Fruit fly (Drosophila melanogaster) whole organism, embryonic: Measurements from ENCODE around the gene CG7903.

Source experiments
- Ada2b ChIP-seq: fragments of 200-800 bp; sonication (Bioruptor generic); IDR thresholded peaks from 2 replicates; pipeline ENCODE4 v1.3.6; 2022; ENCODE audit warnings: missing biosample characterization, missing genetic modification characterization
- Bdp1 ChIP-seq: fragments of 200-800 bp; sonication (Bioruptor generic); optimal IDR thresholded peaks from 3 replicates; lab custom pipeline; 2016; ENCODE audit warnings: missing biosample characterization, missing genetic modification characterization
- CG10654 ChIP-seq: fragments of 200-800 bp; sonication (Bioruptor generic); optimal IDR thresholded peaks from 2 replicates; lab custom pipeline; 2016; ENCODE audit warnings: missing biosample characterization, missing genetic modification characterization
- CG12155 ChIP-seq: fragments of 200-800 bp; sonication (Bioruptor generic); optimal IDR thresholded peaks from 3 replicates; lab custom pipeline; 2016; ENCODE audit warnings: missing biosample characterization, missing genetic modification characterization
- CG13296 ChIP-seq: fragments of 200-800 bp; sonication (Bioruptor generic); optimal IDR thresholded peaks from 3 replicates; lab custom pipeline; 2018; ENCODE audit warnings: missing biosample characterization, mild to moderate bottlenecking, missing genetic modification characterization
- CG14014 ChIP-seq: fragments of 200-800 bp; sonication (Bioruptor generic); IDR thresholded peaks from 2 replicates; pipeline ENCODE4 v1.3.6; 2022; ENCODE audit warnings: missing biosample characterization, missing genetic modification characterization
- CG15514 ChIP-seq: fragments of 200-800 bp; sonication (Bioruptor generic); optimal IDR thresholded peaks from 3 replicates; lab custom pipeline; 2017; ENCODE audit warnings: missing biosample characterization, missing genetic modification characterization, mild to moderate bottlenecking, moderate library complexity, missing genetic modification reagents
- CG17328 ChIP-seq: fragments of 200-800 bp; sonication (Bioruptor generic); IDR thresholded peaks from 2 replicates; pipeline ENCODE4 v1.3.6; 2022; ENCODE audit warnings: missing biosample characterization, missing genetic modification characterization
- CG17802 ChIP-seq: fragments of 200-800 bp; sonication (Bioruptor generic); optimal IDR thresholded peaks from 2 replicates; lab custom pipeline; 2018; ENCODE audit warnings: missing biosample characterization, mild to moderate bottlenecking, missing genetic modification characterization, moderate library complexity
- CG2199 ChIP-seq: fragments of 200-800 bp; sonication (Bioruptor generic); IDR thresholded peaks from 3 replicates; pipeline ENCODE4 v1.3.6; 2022; ENCODE audit warnings: missing biosample characterization, missing genetic modification characterization
- CG32767 ChIP-seq: fragments of 200-800 bp; sonication (Bioruptor generic); IDR thresholded peaks from 2 replicates; pipeline ENCODE4 v1.3.6; 2022; ENCODE audit warnings: missing biosample characterization, missing genetic modification characterization
- CG3407 ChIP-seq: fragments of 200-800 bp; sonication (Bioruptor generic); optimal IDR thresholded peaks from 2 replicates; lab custom pipeline; 2018; ENCODE audit warnings: missing biosample characterization, mild to moderate bottlenecking, missing genetic modification characterization
- CG3995 ChIP-seq: fragments of 200-800 bp; sonication (Bioruptor generic); optimal IDR thresholded peaks from 3 replicates; lab custom pipeline; 2016; ENCODE audit warnings: missing biosample characterization, missing genetic modification characterization
- CG7556 ChIP-seq: fragments of 200-800 bp; sonication (Bioruptor generic); optimal IDR thresholded peaks from 2 replicates; lab custom pipeline; 2017; ENCODE audit warnings: missing biosample characterization, mild to moderate bottlenecking, missing genetic modification characterization
- CG8359 ChIP-seq: fragments of 200-800 bp; sonication (Bioruptor generic); optimal IDR thresholded peaks from 2 replicates; lab custom pipeline; 2017; ENCODE audit warnings: missing biosample characterization, mild to moderate bottlenecking, missing genetic modification characterization, borderline replicate concordance
- CG9817 ChIP-seq: fragments of 200-800 bp; sonication (Bioruptor generic); optimal IDR thresholded peaks from 2 replicates; lab custom pipeline; 2018; ENCODE audit warnings: missing biosample characterization, mild to moderate bottlenecking, missing genetic modification characterization, moderate library complexity
- Dll ChIP-seq: fragments of 200-800 bp; sonication (Bioruptor generic); IDR thresholded peaks from 4 replicates; pipeline ENCODE4 v1.3.6; 2022; ENCODE audit warnings: missing biosample characterization, missing genetic modification characterization; ENCODE audit not compliant: partially characterized antibody
- Fer1 ChIP-seq: fragments of 200-800 bp; sonication (Bioruptor generic); optimal IDR thresholded peaks from 2 replicates; lab custom pipeline; 2017; ENCODE audit warnings: missing biosample characterization, mild to moderate bottlenecking, missing genetic modification characterization
- H15 ChIP-seq: fragments of 200-800 bp; sonication (Bioruptor generic); IDR thresholded peaks from 3 replicates; pipeline ENCODE4 v1.3.6; 2022; ENCODE audit warnings: missing biosample characterization, missing genetic modification characterization
- HLH3B ChIP-seq: fragments of 200-800 bp; sonication (Bioruptor generic); IDR thresholded peaks from 2 replicates; pipeline ENCODE4 v1.3.6; 2022; ENCODE audit warnings: missing biosample characterization, missing genetic modification characterization
- HLH54F ChIP-seq: fragments of 200-800 bp; sonication (Bioruptor generic); optimal IDR thresholded peaks from 3 replicates; lab custom pipeline; 2016; ENCODE audit warnings: missing biosample characterization, missing genetic modification characterization
- Hand ChIP-seq: fragments of 200-800 bp; sonication (Bioruptor generic); optimal IDR thresholded peaks from 2 replicates; lab custom pipeline; 2017; ENCODE audit warnings: mild to moderate bottlenecking, missing biosample characterization, missing genetic modification reagents, missing genetic modification characterization
- Jarid2 ChIP-seq: fragments of 200-800 bp; sonication (Bioruptor generic); optimal IDR thresholded peaks from 3 replicates; lab custom pipeline; 2017; ENCODE audit warnings: mild to moderate bottlenecking, missing biosample characterization, missing genetic modification reagents, missing genetic modification characterization
- Med ChIP-seq: fragments of 200-800 bp; sonication (Bioruptor generic); peaks from one replicate; lab custom pipeline; 2016; ENCODE audit warnings: missing biosample characterization, missing genetic modification characterization, mild to moderate bottlenecking, inconsistent platforms, moderate library complexity
- Meics ChIP-seq: fragments of 200-800 bp; sonication (Bioruptor generic); optimal IDR thresholded peaks from 2 replicates; lab custom pipeline; 2017; ENCODE audit warnings: missing biosample characterization, mild to moderate bottlenecking, missing genetic modification characterization
- Oaz ChIP-seq: fragments of 200-800 bp; sonication (Bioruptor generic); IDR thresholded peaks from 2 replicates; pipeline ENCODE4 v1.3.6; 2022; ENCODE audit warnings: missing biosample characterization, missing genetic modification characterization
- Sin3A ChIP-seq: fragments of >200 bp; optimal IDR thresholded peaks from 2 replicates; lab custom pipeline; 2018
- aop ChIP-seq: fragments of 200-800 bp; sonication (Bioruptor generic); IDR thresholded peaks from 2 replicates; pipeline ENCODE4 v1.3.6; 2022; ENCODE audit warnings: missing biosample characterization, missing genetic modification characterization
- ara ChIP-seq: fragments of 200-800 bp; sonication (Bioruptor generic); IDR thresholded peaks from 2 replicates; pipeline ENCODE4 v1.3.6; 2022; ENCODE audit warnings: missing biosample characterization, missing genetic modification characterization
- bbx ChIP-seq: fragments of 200-800 bp; sonication (Bioruptor generic); IDR thresholded peaks from 2 replicates; pipeline ENCODE4 v1.3.6; 2022; ENCODE audit warnings: missing biosample characterization, missing genetic modification characterization; ENCODE audit not compliant: partially characterized antibody
- corto ChIP-seq: fragments of 200-800 bp; sonication (Bioruptor generic); optimal IDR thresholded peaks from 2 replicates; lab custom pipeline; 2016; ENCODE audit warnings: missing biosample characterization, mild to moderate bottlenecking, missing genetic modification characterization, moderate library complexity
- crol ChIP-seq: fragments of 200-800 bp; sonication (Bioruptor generic); IDR thresholded peaks from 2 replicates; pipeline ENCODE4 v1.3.6; 2022; ENCODE audit warnings: missing biosample characterization, missing genetic modification characterization
- cwo ChIP-seq: fragments of 200-800 bp; sonication (Bioruptor generic); optimal IDR thresholded peaks from 3 replicates; lab custom pipeline; 2017; ENCODE audit warnings: missing biosample characterization, missing genetic modification characterization, mild to moderate bottlenecking, moderate library complexity, missing genetic modification reagents
- fd96Cb ChIP-seq: fragments of 200-800 bp; sonication (Bioruptor generic); optimal IDR thresholded peaks from 2 replicates; lab custom pipeline; 2018; ENCODE audit warnings: missing biosample characterization, mild to moderate bottlenecking, missing genetic modification characterization, moderate library complexity
- fru ChIP-seq: fragments of >200 bp; optimal IDR thresholded peaks from 2 replicates; lab custom pipeline; 2017
- gem ChIP-seq: fragments of 200-800 bp; sonication (Bioruptor generic); optimal IDR thresholded peaks from 2 replicates; lab custom pipeline; 2019; ENCODE audit warnings: missing biosample characterization, mild to moderate bottlenecking, missing genetic modification characterization, moderate library complexity
- gsb ChIP-seq: fragments of 200-800 bp; sonication (Bioruptor generic); IDR thresholded peaks from 2 replicates; pipeline ENCODE4 v1.3.6; 2022; ENCODE audit warnings: missing biosample characterization, missing genetic modification characterization
- ham ChIP-seq: fragments of 200-800 bp; sonication (Bioruptor generic); IDR thresholded peaks from 2 replicates; pipeline ENCODE4 v1.3.6; 2022; ENCODE audit warnings: missing biosample characterization, missing genetic modification characterization
- jing ChIP-seq: fragments of 200-800 bp; sonication (Bioruptor generic); optimal IDR thresholded peaks from 2 replicates; lab custom pipeline; 2018; ENCODE audit warnings: missing biosample characterization, mild to moderate bottlenecking, missing genetic modification characterization
- lilli ChIP-seq: fragments of 200-800 bp; sonication (Bioruptor generic); optimal IDR thresholded peaks from 3 replicates; lab custom pipeline; 2016; ENCODE audit warnings: missing biosample characterization, missing genetic modification characterization
- p53 ChIP-seq: fragments of 200-800 bp; sonication (Bioruptor generic); optimal IDR thresholded peaks from 2 replicates; lab custom pipeline; 2016; ENCODE audit warnings: missing biosample characterization, missing genetic modification characterization
- rib ChIP-seq: fragments of 200-800 bp; sonication (Bioruptor generic); IDR thresholded peaks from 2 replicates; pipeline ENCODE4 v1.3.6; 2022; ENCODE audit warnings: missing biosample characterization, missing genetic modification characterization
- sd ChIP-seq: fragments of 200-800 bp; sonication (Bioruptor generic); optimal IDR thresholded peaks from 3 replicates; lab custom pipeline; 2018; ENCODE audit warnings: missing biosample characterization, mild to moderate bottlenecking, missing genetic modification characterization, moderate library complexity
- sens ChIP-seq: fragments of 200-800 bp; sonication (Bioruptor generic); peaks from one replicate; lab custom pipeline; 2016; ENCODE audit warnings: missing biosample characterization, missing genetic modification characterization
- tap ChIP-seq: fragments of 200-800 bp; optimal IDR thresholded peaks from 3 replicates; lab custom pipeline; 2019; ENCODE audit warnings: missing biosample characterization, mild to moderate bottlenecking, missing genetic modification characterization, moderate library complexity
- tgo ChIP-seq: fragments of 200-800 bp; sonication (Bioruptor generic); IDR thresholded peaks from 3 replicates; pipeline ENCODE4 v1.3.6; 2022; ENCODE audit warnings: missing biosample characterization, missing genetic modification characterization
- tna ChIP-seq: fragments of 200-800 bp; sonication (Bioruptor generic); IDR thresholded peaks from 2 replicates; pipeline ENCODE4 v1.3.6; 2022; ENCODE audit warnings: missing biosample characterization, missing genetic modification characterization; ENCODE audit not compliant: partially characterized antibody
- ttk ChIP-seq: fragments of 200-800 bp; sonication (Bioruptor generic); IDR thresholded peaks from 2 replicates; pipeline ENCODE4 v2.1.2; 2022; ENCODE audit warnings: missing biosample characterization, missing genetic modification characterization
- tx ChIP-seq: fragments of 200-800 bp; sonication (Bioruptor generic); optimal IDR thresholded peaks from 2 replicates; lab custom pipeline; 2016; ENCODE audit warnings: missing biosample characterization, missing genetic modification characterization
- unc-4 ChIP-seq: fragments of 200-800 bp; sonication (Bioruptor generic); IDR thresholded peaks from 2 replicates; pipeline ENCODE4 v1.3.6; 2022; ENCODE audit warnings: missing biosample characterization, missing genetic modification characterization; ENCODE audit not compliant: partially characterized antibody
- vfl ChIP-seq: fragments of 200-800 bp; sonication (Bioruptor generic); optimal IDR thresholded peaks from 2 replicates; lab custom pipeline; 2016; ENCODE audit warnings: missing biosample characterization, missing genetic modification characterization
- zf30C ChIP-seq: fragments of 200-800 bp; sonication (Bioruptor generic); optimal IDR thresholded peaks from 3 replicates; lab custom pipeline; 2018; ENCODE audit warnings: missing biosample characterization, mild to moderate bottlenecking, missing genetic modification characterization
- zfh1 ChIP-seq: fragments of 200-800 bp; sonication (Bioruptor generic); IDR thresholded peaks from 3 replicates; pipeline ENCODE4 v1.3.6; 2022; ENCODE audit warnings: missing biosample characterization, missing genetic modification characterization

Gene CG7903

DNA sequence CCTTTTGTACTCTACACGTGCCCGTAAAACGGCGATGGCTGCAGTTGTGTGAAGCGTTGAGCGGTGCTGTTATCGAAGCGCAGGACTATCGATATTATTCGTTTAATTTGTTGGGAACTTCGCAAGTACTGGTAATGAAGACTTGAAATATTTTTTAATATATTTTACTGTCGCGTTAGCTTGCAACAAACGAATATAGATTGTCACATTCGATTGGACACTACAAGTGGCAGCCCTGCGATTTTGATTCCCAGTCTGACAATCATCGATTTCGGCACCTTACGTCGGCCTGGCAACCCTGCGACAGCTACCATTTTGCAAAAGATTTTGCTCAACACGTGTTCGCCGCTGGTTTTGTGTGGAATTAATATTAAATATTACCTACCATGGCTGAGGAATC is 9.6 kb upstream of the CG7903 start, which contains the start of the genes Nlp and Nph (continued):
- TF ChIP-seq jing (GFP tag; lab: Kevin White, UChicago) (no peak), unc-4 (GFP tag; lab: Robert Waterston, UW) (peak; percentile 90), zf30C (GFP tag; lab: Kevin White, UChicago) (no peak), Meics (GFP tag; lab: Kevin White, UChicago) (peak; percentile 74), CG3407 (no peak), tna (GFP tag; lab: Robert Waterston, UW) (peak; percentile 61), CG32767 (GFP tag; lab: Robert Waterston, UW) (no peak), Fer1 (GFP tag; lab: Kevin White, UChicago) (peak; percentile 52), ara (GFP tag; lab: Robert Waterston, UW) (no peak), sens (peak; percentile 80), gsb (GFP tag; lab: Robert Waterston, UW) (no peak), zfh1 (GFP tag; lab: Robert Waterston, UW) (0 out of 3 replicates have a peak, but pooled peaks have one; percentile 3), tap (tag; lab: Kevin White, UChicago) (no peak), CG15514 (peak; percentile 85), ham (no peak), vfl (no peak), Ada2b (no peak), CG9817 (no peak), CG12155 (GFP tag; lab: Kevin White, UChicago) (peak; percentile 47), CG17328 (no peak), cwo (GFP tag; lab: Kevin White, UChicago) (peak; percentile 33), CG3995 (GFP tag; lab: Kevin White, UChicago) (peak; percentile 64), CG10654 (no peak), Bdp1 (GFP tag; lab: Kevin White, UChicago) (no peak), Hand (no peak), fd96Cb (tag; lab: Kevin White, UChicago) (no peak), CG2199 (GFP tag; lab: Robert Waterston, UW) (no peak), gem (tag; lab: Kevin White, UChicago) (no peak), aop (GFP tag; lab: Robert Waterston, UW) (no peak), CG13296 (no peak), sd (no peak), CG14014 (no peak), fru (no peak), tgo (GFP tag; lab: Robert Waterston, UW) (no peak; the same call in 2 of the 3 replicates), HLH3B (GFP tag; lab: Robert Waterston, UW) (no peak), Sin3A (lab: Kevin White, UChicago) (peak; percentile 84), Dll (GFP tag; lab: Robert Waterston, UW) (peak; percentile 96), crol (GFP tag; lab: Robert Waterston, UW) (no peak), Jarid2 (GFP tag; lab: Kevin White, UChicago) (no peak), rib (GFP tag; lab: Robert Waterston, UW) (no peak), ttk (GFP tag; lab: Robert Waterston, UW) (no peak), CG7556 (no peak), CG8359 (GFP tag; lab: Kevin White, UChicago) (no peak), p53 (GFP tag; lab: Kevin White, UChicago) (no peak), Med (GFP tag; lab: Kevin White, UChicago) (peak; percentile 89), bbx (GFP tag; lab: Robert Waterston, UW) (peak; percentile 76), CG17802 (tag; lab: Kevin White, UChicago) (no peak), HLH54F (GFP tag; lab: Kevin White, UChicago) (no peak), Oaz (no peak), lilli (peak; percentile 54), H15 (GFP tag; lab: Robert Waterston, UW) (no peak), tx (GFP tag; lab: Kevin White, UChicago) (no peak), corto (GFP tag; lab: Kevin White, UChicago) (no peak)
